Fruit fly (Drosophila melanogaster): ENCODE data around the gene CG9270.
A peak's percentile ranks its signal among the peaks of the same experiment; 100 is the strongest.

CG9270 gene

DNA sequence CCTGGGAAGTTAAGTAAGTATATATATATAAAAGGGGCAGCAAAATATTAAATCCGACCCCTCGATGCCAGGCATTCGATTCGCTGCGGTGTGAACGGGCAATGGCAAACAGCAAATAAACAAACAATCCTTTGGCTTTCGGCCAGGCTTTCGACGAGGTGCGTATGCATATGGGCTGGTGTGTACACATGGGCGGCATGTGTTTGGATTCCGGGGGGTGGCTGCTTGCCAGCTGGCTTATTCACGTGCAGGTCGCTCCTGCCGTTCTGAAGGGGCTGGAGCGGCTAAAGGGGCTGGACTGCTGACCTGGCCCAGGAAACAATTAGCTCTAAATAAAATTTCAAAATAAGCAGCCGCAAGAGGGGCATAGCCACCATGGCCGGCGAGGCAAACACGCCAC, 3.5 kb upstream of the CG9270 start:
- TF ChIP-seq usp (GFP tag; optimal IDR thresholded peaks at IDR 0.05), result no peak
- no peak for TF ChIP-seq CG32264 (GFP tag; optimal IDR thresholded peaks at IDR 0.05)
- TF ChIP-seq lola (GFP tag; optimal IDR thresholded peaks at IDR 0.05), result no peak
- TF ChIP-seq br (GFP tag; optimal IDR thresholded peaks at IDR 0.05), result no peak
- no peak for TF ChIP-seq rgr (GFP tag; optimal IDR thresholded peaks at IDR 0.05)
- no peak for TF ChIP-seq GATAd (GFP tag; optimal IDR thresholded peaks at IDR 0.05)
- no peak for TF ChIP-seq OdsH (GFP tag; optimal IDR thresholded peaks at IDR 0.05)
- no peak for TF ChIP-seq brk (GFP tag; optimal IDR thresholded peaks at IDR 0.05)
- no peak for TF ChIP-seq Sp1 (GFP tag; optimal IDR thresholded peaks at IDR 0.05)
- TF ChIP-seq dmrt93B (GFP tag; optimal IDR thresholded peaks at IDR 0.05), result no peak
- TF ChIP-seq dl (GFP tag; optimal IDR thresholded peaks at IDR 0.05; ENCODE audit: insufficient read depth in 1 of 2, partially characterized antibody in 2 of 2), result no peak
- TF ChIP-seq pan (optimal IDR thresholded peaks at IDR 0.05), result no peak
- TF ChIP-seq fru (GFP tag; optimal IDR thresholded peaks at IDR 0.05), result no peak
- no peak for TF ChIP-seq Hr83 (GFP tag; optimal IDR thresholded peaks at IDR 0.05; ENCODE audit: poor library complexity, severe bottlenecking)
- TF ChIP-seq dsf (GFP tag; optimal IDR thresholded peaks at IDR 0.05; ENCODE audit: borderline replicate concordance), result no peak
- TF ChIP-seq psq (GFP tag; optimal IDR thresholded peaks at IDR 0.05), result no peak
- no peak for TF ChIP-seq Hnf4 (GFP tag; optimal IDR thresholded peaks at IDR 0.05)
- TF ChIP-seq HLH106 (tag; optimal IDR thresholded peaks at IDR 0.05), result no peak

DNA sequence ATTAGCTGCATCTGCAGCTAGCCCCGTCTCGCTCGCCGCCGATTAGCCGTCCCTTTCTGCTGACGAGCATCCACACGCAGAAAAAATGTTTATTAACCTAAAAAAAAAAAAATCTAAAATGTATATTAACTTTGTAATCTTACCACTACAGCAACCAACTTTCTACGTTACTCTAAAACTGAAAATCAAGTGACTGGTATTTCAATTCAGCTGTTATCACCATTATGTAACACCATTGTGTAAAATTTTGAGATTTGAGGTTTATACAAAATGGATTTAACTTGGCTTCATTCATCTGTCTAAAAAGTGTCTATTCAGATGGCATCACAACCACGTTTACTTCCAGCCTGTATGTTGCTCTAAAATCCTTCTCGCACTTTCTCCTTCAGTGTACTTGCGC, 2.5 kb upstream of the CG9270 start:
- TF ChIP-seq br (GFP tag; optimal IDR thresholded peaks at IDR 0.05) (no peak), psq (GFP tag; optimal IDR thresholded peaks at IDR 0.05) (no peak), sage (GFP tag; optimal IDR thresholded peaks at IDR 0.05) (no peak), woc (GFP tag; optimal IDR thresholded peaks at IDR 0.05) (no peak), Myc (optimal IDR thresholded peaks at IDR 0.05) (no peak), fru (GFP tag; optimal IDR thresholded peaks at IDR 0.05) (no peak), ey (GFP tag; optimal IDR thresholded peaks at IDR 0.05) (no peak), CG9705 (GFP tag; optimal IDR thresholded peaks at IDR 0.05) (no peak), Hr78 (GFP tag; optimal IDR thresholded peaks at IDR 0.05) (no peak), CrebA (GFP tag; optimal IDR thresholded peaks at IDR 0.05; ENCODE audit: borderline replicate concordance) (no peak), foxo (GFP tag; optimal IDR thresholded peaks at IDR 0.05) (no peak), Hr83 (GFP tag; optimal IDR thresholded peaks at IDR 0.05; ENCODE audit: poor library complexity, severe bottlenecking) (no peak), tai (GFP tag; optimal IDR thresholded peaks at IDR 0.05) (no peak)

DNA sequence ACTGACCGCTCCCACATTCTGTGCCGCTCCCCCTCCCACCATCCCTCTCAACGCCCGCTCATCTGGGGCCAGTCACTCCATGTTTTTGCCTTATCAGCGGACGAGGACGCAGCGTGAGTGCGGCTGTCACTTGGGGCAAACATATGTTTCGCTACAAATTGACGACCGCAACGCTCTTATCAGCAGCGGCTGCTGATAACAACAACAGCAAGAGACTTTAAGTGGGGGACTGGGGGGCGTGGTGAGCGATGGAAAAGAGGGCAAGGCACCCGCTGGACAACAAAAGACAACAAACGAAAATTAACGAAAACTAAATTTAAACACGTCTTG, 2.1 kb upstream of the CG9270 start:
- no peak for TF ChIP-seq br (GFP tag; optimal IDR thresholded peaks at IDR 0.05)
- no peak for TF ChIP-seq HLH106 (tag; optimal IDR thresholded peaks at IDR 0.05)
- TF ChIP-seq Dfd (GFP tag; optimal IDR thresholded peaks at IDR 0.05), result no peak
- no peak for TF ChIP-seq Abd-B (GFP tag; optimal IDR thresholded peaks at IDR 0.05)
- TF ChIP-seq Mio (GFP tag; optimal IDR thresholded peaks at IDR 0.05), result no peak
- TF ChIP-seq Hr83 (GFP tag; optimal IDR thresholded peaks at IDR 0.05; ENCODE audit: poor library complexity, severe bottlenecking), result peak; percentile 26
- TF ChIP-seq dmrt93B (GFP tag; optimal IDR thresholded peaks at IDR 0.05), result no peak
- no peak for TF ChIP-seq jim (GFP tag; optimal IDR thresholded peaks at IDR 0.05)
- TF ChIP-seq dl (GFP tag; optimal IDR thresholded peaks at IDR 0.05; ENCODE audit: insufficient read depth in 1 of 2, partially characterized antibody in 2 of 2), result peak in 1 of 2 experiments; percentile 12
- no peak for TF ChIP-seq Dif (GFP tag; optimal IDR thresholded peaks at IDR 0.05; ENCODE audit: partially characterized antibody)
- TF ChIP-seq Hnf4 (GFP tag; optimal IDR thresholded peaks at IDR 0.05), result peak; percentile 12
- no peak for TF ChIP-seq sv (GFP tag; optimal IDR thresholded peaks at IDR 0.05)

DNA sequence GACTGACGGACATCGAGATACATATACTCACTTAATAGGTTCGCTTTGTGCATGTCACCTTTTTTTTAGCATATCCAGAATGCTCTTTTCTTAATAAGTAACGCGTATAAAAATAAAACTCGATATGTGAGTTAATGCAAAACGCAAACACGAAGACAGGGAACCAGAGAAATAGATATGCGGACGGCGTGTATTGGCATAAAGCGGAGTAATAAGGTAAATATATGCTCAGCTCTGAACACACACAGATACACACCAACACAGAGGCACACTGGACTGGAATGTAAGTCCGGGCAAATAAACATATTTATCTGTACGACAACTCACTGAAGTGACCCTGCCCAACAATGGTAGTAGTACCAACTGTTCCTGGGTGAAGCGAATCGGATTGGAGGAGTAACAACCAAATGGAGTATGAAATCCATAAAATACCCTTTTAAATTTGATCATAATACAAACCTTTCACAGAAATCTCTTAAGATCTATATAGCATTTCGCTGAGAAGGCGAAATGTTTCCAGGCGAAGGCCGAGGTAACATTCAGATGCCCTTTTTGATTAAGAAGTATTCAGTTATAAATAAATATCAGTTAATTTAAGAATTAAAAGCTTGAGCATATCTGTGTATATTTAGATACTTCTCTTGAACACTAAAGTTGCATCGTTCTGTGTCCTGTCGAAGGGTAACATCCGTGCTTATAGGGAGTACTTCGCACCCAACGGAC, 1.6 kb upstream of the CG9270 start:
- TF ChIP-seq Dfd (GFP tag; optimal IDR thresholded peaks at IDR 0.05) (no peak), CrebA (GFP tag; optimal IDR thresholded peaks at IDR 0.05; ENCODE audit: borderline replicate concordance) (no peak), ey (GFP tag; optimal IDR thresholded peaks at IDR 0.05) (peak; percentile 10), foxo (GFP tag; optimal IDR thresholded peaks at IDR 0.05) (no peak), rgr (GFP tag; optimal IDR thresholded peaks at IDR 0.05) (no peak), dl (GFP tag; optimal IDR thresholded peaks at IDR 0.05; ENCODE audit: insufficient read depth in 1 of 2, partially characterized antibody in 2 of 2) (no peak), brk (GFP tag; optimal IDR thresholded peaks at IDR 0.05) (no peak), sv (GFP tag; optimal IDR thresholded peaks at IDR 0.05) (no peak), psq (GFP tag; optimal IDR thresholded peaks at IDR 0.05) (no peak), Sp1 (GFP tag; optimal IDR thresholded peaks at IDR 0.05) (no peak), Mio (GFP tag; optimal IDR thresholded peaks at IDR 0.05) (no peak), fru (GFP tag; optimal IDR thresholded peaks at IDR 0.05) (peak; percentile 25), CG9705 (GFP tag; optimal IDR thresholded peaks at IDR 0.05) (no peak), Hr78 (GFP tag; optimal IDR thresholded peaks at IDR 0.05) (no peak), Abd-B (GFP tag; optimal IDR thresholded peaks at IDR 0.05) (no peak), dsf (GFP tag; optimal IDR thresholded peaks at IDR 0.05; ENCODE audit: borderline replicate concordance) (no peak), br (GFP tag; optimal IDR thresholded peaks at IDR 0.05) (no peak)

All from whole organism, wandering third instar larva.